Fruit fly (Drosophila melanogaster) whole organism, wandering third instar larva: ENCODE data around the gene Kul.
A peak's percentile ranks its signal among the peaks of the same experiment; 100 is the strongest.

Experiments used
- CG32264 ChIP-seq: fragments of 200-800 bp; sonication (Bioruptor generic); optimal IDR thresholded peaks from 2 replicates; lab custom pipeline; 2016; ENCODE audit warnings: missing biosample characterization, missing genetic modification characterization
- CrebA ChIP-seq: fragments of 200-800 bp; sonication (Bioruptor generic); optimal IDR thresholded peaks from 2 replicates; lab custom pipeline; 2016; ENCODE audit warnings: missing biosample characterization, mild to moderate bottlenecking, missing genetic modification characterization, borderline replicate concordance
- Dif ChIP-seq: fragments of 200-275, 200-300 bp; sonication (Bioruptor generic); optimal IDR thresholded peaks from 2 replicates; lab custom pipeline; 2018; ENCODE audit warnings: missing biosample characterization, missing genetic modification characterization; ENCODE audit not compliant: partially characterized antibody
- GATAd ChIP-seq: sonication (Bioruptor generic); optimal IDR thresholded peaks from 2 replicates; lab custom pipeline; 2016; ENCODE audit warnings: missing biosample characterization, missing genetic modification characterization
- HLH106 ChIP-seq: fragments of 200-800 bp; optimal IDR thresholded peaks from 3 replicates; lab custom pipeline; 2019; ENCODE audit warnings: missing biosample characterization, mild to moderate bottlenecking, missing genetic modification characterization, moderate library complexity
- Hnf4 ChIP-seq: fragments of 200-800 bp; sonication (Bioruptor generic); optimal IDR thresholded peaks from 2 replicates; lab custom pipeline; 2016; ENCODE audit warnings: missing biosample characterization, mild to moderate bottlenecking, missing genetic modification characterization
- Hr83 ChIP-seq: fragments of 200-300 bp; sonication (Bioruptor generic); optimal IDR thresholded peaks from 2 replicates; lab custom pipeline; 2016; ENCODE audit warnings: missing biosample characterization, mild to moderate bottlenecking, missing genetic modification characterization, moderate library complexity; ENCODE audit not compliant: poor library complexity, severe bottlenecking
- Jra ChIP-seq: sonication (Bioruptor generic); optimal IDR thresholded peaks from 2 replicates; lab custom pipeline; 2016; ENCODE audit warnings: missing biosample characterization, missing genetic modification characterization
- Mio ChIP-seq: sonication (Bioruptor generic); optimal IDR thresholded peaks from 2 replicates; lab custom pipeline; 2016; ENCODE audit warnings: missing biosample characterization, missing genetic modification characterization
- Myc ChIP-seq: fragments of >200 bp; optimal IDR thresholded peaks from 2 replicates; lab custom pipeline; 2017
- N ChIP-seq: fragments of >200 bp; optimal IDR thresholded peaks from 2 replicates; lab custom pipeline; 2018; ENCODE audit warnings: missing biosample characterization, missing external identifiers, missing genetic modification characterization
- OdsH ChIP-seq: fragments of 200-800 bp; sonication (Bioruptor generic); optimal IDR thresholded peaks from 2 replicates; lab custom pipeline; 2016; ENCODE audit warnings: missing biosample characterization, mild to moderate bottlenecking, missing genetic modification characterization
- Rel ChIP-seq, 2 experiments: fragments of 200-800 bp; sonication (Bioruptor generic) in 1 of 2; optimal IDR thresholded peaks; 2 replicates in 1 of 2; 3 replicates in 1 of 2; lab custom pipeline; 2016 to 2019; ENCODE audit warnings: mild to moderate bottlenecking in 2 of 2, missing biosample characterization in 2 of 2, missing genetic modification characterization in 2 of 2, moderate library complexity in 1 of 2
- Sp1 ChIP-seq: fragments of 200-800 bp; sonication (Bioruptor generic); optimal IDR thresholded peaks from 3 replicates; lab custom pipeline; 2019; ENCODE audit warnings: missing biosample characterization, mild to moderate bottlenecking, missing genetic modification characterization, moderate library complexity
- Vsx2 ChIP-seq: fragments of 200-300, 225-300 bp; sonication (Bioruptor generic); optimal IDR thresholded peaks from 2 replicates; lab custom pipeline; 2018; ENCODE audit warnings: missing biosample characterization, missing genetic modification characterization; ENCODE audit not compliant: partially characterized antibody
- dl ChIP-seq, 2 experiments: fragments of 175-275, 200-275 bp in 1 of 2; fragments of 200-275 bp in 1 of 2; sonication (Bioruptor generic); optimal IDR thresholded peaks; lab custom pipeline; 2018; ENCODE audit warnings: mild to moderate bottlenecking in 2 of 2, missing biosample characterization in 2 of 2, missing genetic modification characterization in 2 of 2, moderate library complexity in 2 of 2; ENCODE audit not compliant: partially characterized antibody in 2 of 2, insufficient read depth in 1 of 2
- dmrt93B ChIP-seq: fragments of 200-800 bp; sonication (Bioruptor generic); optimal IDR thresholded peaks from 2 replicates; lab custom pipeline; 2018; ENCODE audit warnings: missing biosample characterization, mild to moderate bottlenecking, missing genetic modification characterization
- dsf ChIP-seq: sonication (Bioruptor generic); optimal IDR thresholded peaks from 2 replicates; lab custom pipeline; 2016; ENCODE audit warnings: missing biosample characterization, missing genetic modification characterization, borderline replicate concordance
- ey ChIP-seq: fragments of 200-800 bp; sonication (Bioruptor generic); optimal IDR thresholded peaks from 2 replicates; lab custom pipeline; 2016; ENCODE audit warnings: missing biosample characterization, missing genetic modification characterization
- foxo ChIP-seq, 2 experiments: fragments of 200-800 bp; sonication (Bioruptor generic); optimal IDR thresholded peaks; 2 replicates in 1 of 2; 3 replicates in 1 of 2; lab custom pipeline; 2016 to 2017; ENCODE audit warnings: missing biosample characterization in 2 of 2, missing genetic modification characterization in 2 of 2
- fru ChIP-seq: fragments of 200-800 bp; sonication (Bioruptor generic); optimal IDR thresholded peaks from 3 replicates; lab custom pipeline; 2016; ENCODE audit warnings: missing biosample characterization, mild to moderate bottlenecking, missing genetic modification characterization
- h ChIP-seq: fragments of 200-800 bp; sonication (Bioruptor generic); optimal IDR thresholded peaks from 3 replicates; lab custom pipeline; 2016; ENCODE audit warnings: missing biosample characterization, mild to moderate bottlenecking, missing genetic modification characterization
- jim ChIP-seq: fragments of 175-275, 200-325 bp; sonication (Bioruptor generic); optimal IDR thresholded peaks from 2 replicates; lab custom pipeline; 2016; ENCODE audit warnings: missing biosample characterization, mild to moderate bottlenecking, missing genetic modification characterization
- lola ChIP-seq: fragments of >200 bp; optimal IDR thresholded peaks from 2 replicates; lab custom pipeline; 2017; ENCODE audit warnings: missing biosample characterization, missing genetic modification characterization
- psq ChIP-seq: fragments of 200-800 bp; sonication (Bioruptor generic); optimal IDR thresholded peaks from 3 replicates; lab custom pipeline; 2017; ENCODE audit warnings: missing biosample characterization, mild to moderate bottlenecking, missing genetic modification characterization, moderate library complexity
- rgr ChIP-seq: fragments of 200-800 bp; sonication (Bioruptor generic); optimal IDR thresholded peaks from 3 replicates; lab custom pipeline; 2016; ENCODE audit warnings: missing biosample characterization, mild to moderate bottlenecking, missing genetic modification characterization
- sv ChIP-seq: fragments of 200-800 bp; sonication (Bioruptor generic); optimal IDR thresholded peaks from 3 replicates; lab custom pipeline; 2016; ENCODE audit warnings: missing biosample characterization, missing genetic modification characterization
- tai ChIP-seq: sonication (Bioruptor generic); optimal IDR thresholded peaks from 2 replicates; lab custom pipeline; 2016; ENCODE audit warnings: missing biosample characterization, missing genetic modification characterization
- woc ChIP-seq: sonication (Bioruptor generic); optimal IDR thresholded peaks from 2 replicates; lab custom pipeline; 2016; ENCODE audit warnings: missing biosample characterization, mild to moderate bottlenecking, missing genetic modification characterization

The Kul gene

dm6 chr3R:29725577-29726240 lies at the start of gene Kul:
TSS of gene Kul (plus strand) at chr3R:29725830.
- TF ChIP-seq GATAd (GFP tag; lab: Kevin White, UChicago): peak; percentile 2
- TF ChIP-seq foxo (GFP tag; optimal IDR thresholded peaks at IDR 0.05; lab: Kevin White, UChicago): peak in 1 of 2 experiments; percentile 19
- no peak for TF ChIP-seq fru (GFP tag; lab: Kevin White, UChicago)
- peak; percentile 2 for TF ChIP-seq OdsH (GFP tag; lab: Kevin White, UChicago)
- peak; percentile 11 for TF ChIP-seq rgr (GFP tag; lab: Kevin White, UChicago)
- TF ChIP-seq HLH106 (tag; lab: Kevin White, UChicago): peak; percentile 31
- TF ChIP-seq N (GFP tag; lab: Kevin White, UChicago): no peak
- TF ChIP-seq Hnf4: peak; percentile 82

- TF ChIP-seq woc (GFP tag; lab: Kevin White, UChicago): no peak
- TF ChIP-seq Rel (GFP tag; optimal IDR thresholded peaks at IDR 0.05; lab: Kevin White, UChicago): no peak
- no peak for TF ChIP-seq Rel (tag; optimal IDR thresholded peaks at IDR 0.05; lab: Kevin White, UChicago)
- no peak for TF ChIP-seq foxo (GFP tag; optimal IDR thresholded peaks at IDR 0.05; lab: Kevin White, UChicago)
- no peak for TF ChIP-seq Hr83 (GFP tag; lab: Kevin White, UChicago)
- no peak for TF ChIP-seq tai (GFP tag; lab: Kevin White, UChicago)
- TF ChIP-seq jim: no peak
- TF ChIP-seq Vsx2 (GFP tag; lab: Kevin White, UChicago): no peak
- no peak for TF ChIP-seq ey (GFP tag; lab: Kevin White, UChicago)
- TF ChIP-seq Mio (GFP tag; lab: Kevin White, UChicago): no peak
- TF ChIP-seq Jra (GFP tag; lab: Kevin White, UChicago): no peak
- no peak for TF ChIP-seq CrebA (GFP tag; lab: Kevin White, UChicago)
Measured at dm6 chr3R:29681241-29681640, 44.4 kb upstream of the Kul start.

- no peak for TF ChIP-seq lola (GFP tag; lab: Kevin White, UChicago)
- TF ChIP-seq N (GFP tag; lab: Kevin White, UChicago): peak; percentile 7
- no peak for TF ChIP-seq ey (GFP tag; lab: Kevin White, UChicago)
- no peak for TF ChIP-seq h (GFP tag; lab: Kevin White, UChicago)
- TF ChIP-seq Dif (GFP tag; lab: Kevin White, UChicago): peak; percentile 66
- TF ChIP-seq Myc (lab: Kevin White, UChicago): peak; percentile 65
- TF ChIP-seq CrebA (GFP tag; lab: Kevin White, UChicago): no peak
Measured at dm6 chr3R:29682152-29682600, 43.5 kb upstream of the Kul start, which contains the start of the genes CG7582 and Gycalpha99B. TSS of gene CG7582 (minus strand) at chr3R:29682278. TSS of gene Gycalpha99B (plus strand) at chr3R:29682503.

- TF ChIP-seq dsf (no peak), foxo (GFP tag; optimal IDR thresholded peaks at IDR 0.05; lab: Kevin White, UChicago) (no peak), ey (GFP tag; lab: Kevin White, UChicago) (no peak)
Measured at dm6 chr3R:29686698-29687097, 38.9 kb upstream of the Kul start.

- no peak for TF ChIP-seq OdsH (GFP tag; lab: Kevin White, UChicago)
Measured at dm6 chr3R:29689211-29689610, 36.4 kb upstream of the Kul start, which contains the start of gene Obp99c. TSS of gene Obp99c (minus strand) at chr3R:29689311.

- TF ChIP-seq ey (GFP tag; lab: Kevin White, UChicago) (no peak), foxo (GFP tag; optimal IDR thresholded peaks at IDR 0.05; lab: Kevin White, UChicago) (no peak), psq (GFP tag; lab: Kevin White, UChicago) (no peak), jim (no peak), Vsx2 (GFP tag; lab: Kevin White, UChicago) (no peak), Sp1 (GFP tag; lab: Kevin White, UChicago) (no peak), Myc (lab: Kevin White, UChicago) (no peak), sv (GFP tag; lab: Kevin White, UChicago) (no peak), dl (GFP tag; optimal IDR thresholded peaks at IDR 0.05; lab: Kevin White, UChicago; ENCODE audit: insufficient read depth in 1 of 2, partially characterized antibody in 2 of 2) (no peak), Hr83 (GFP tag; lab: Kevin White, UChicago) (no peak), Dif (GFP tag; lab: Kevin White, UChicago) (no peak), dmrt93B (no peak), CG32264 (GFP tag; lab: Kevin White, UChicago) (no peak), h (GFP tag; lab: Kevin White, UChicago) (no peak)
Measured at dm6 chr3R:29689833-29690538, 35.6 kb upstream of the Kul start.
